Fruit fly (Drosophila melanogaster) whole organism, embryonic: ENCODE measurements around the gene fru.

Experiments
- CG10543 ChIP-seq: fragments of 200-800 bp; sonication (Bioruptor generic); optimal IDR thresholded peaks from 3 replicates; lab custom pipeline; 2017; ENCODE audit warnings: missing biosample characterization, mild to moderate bottlenecking, missing genetic modification characterization, moderate library complexity
- CG11093 ChIP-seq: fragments of 200-800 bp; sonication (Bioruptor generic); IDR thresholded peaks from 3 replicates; pipeline ENCODE4 v1.3.6; 2022; ENCODE audit warnings: missing biosample characterization, missing genetic modification characterization
- CG12391 ChIP-seq: fragments of 200-800 bp; sonication (Bioruptor generic); optimal IDR thresholded peaks from 3 replicates; lab custom pipeline; 2018; ENCODE audit warnings: missing biosample characterization, mild to moderate bottlenecking, missing genetic modification characterization, moderate library complexity
- CG12769 ChIP-seq: fragments of 200-800 bp; sonication (Bioruptor generic); optimal IDR thresholded peaks from 2 replicates; lab custom pipeline; 2019; ENCODE audit warnings: missing biosample characterization, mild to moderate bottlenecking, missing genetic modification characterization, moderate library complexity
- CG14710 ChIP-seq: fragments of 200-800 bp; sonication (Bioruptor generic); optimal IDR thresholded peaks from 3 replicates; lab custom pipeline; 2019; ENCODE audit warnings: missing biosample characterization, mild to moderate bottlenecking, missing genetic modification characterization, moderate library complexity
- CG2889 ChIP-seq: fragments of 200-800 bp; sonication (Bioruptor generic); IDR thresholded peaks from 3 replicates; pipeline ENCODE4 v1.3.6; 2022; ENCODE audit warnings: missing biosample characterization, missing genetic modification characterization
- CG31441 ChIP-seq: fragments of 200-800 bp; sonication (Bioruptor generic); IDR thresholded peaks from 2 replicates; pipeline ENCODE4 v1.3.6; 2022; ENCODE audit warnings: missing biosample characterization, missing genetic modification characterization
- CG3995 ChIP-seq: fragments of 200-800 bp; sonication (Bioruptor generic); optimal IDR thresholded peaks from 3 replicates; lab custom pipeline; 2016; ENCODE audit warnings: missing biosample characterization, missing genetic modification characterization
- CG7556 ChIP-seq: fragments of 200-800 bp; sonication (Bioruptor generic); optimal IDR thresholded peaks from 2 replicates; lab custom pipeline; 2017; ENCODE audit warnings: missing biosample characterization, mild to moderate bottlenecking, missing genetic modification characterization
- CG7928 ChIP-seq: fragments of 200-800 bp; sonication (Bioruptor generic); optimal IDR thresholded peaks from 2 replicates; lab custom pipeline; 2017; ENCODE audit warnings: missing biosample characterization, mild to moderate bottlenecking, missing genetic modification characterization
- CG7963 ChIP-seq: fragments of 200-800 bp; sonication (Bioruptor generic); IDR thresholded peaks from 3 replicates; pipeline ENCODE4 v1.3.6; 2022; ENCODE audit warnings: missing biosample characterization, missing genetic modification characterization; ENCODE audit not compliant: partially characterized antibody
- CG8924 ChIP-seq: fragments of 200-800 bp; optimal IDR thresholded peaks from 3 replicates; lab custom pipeline; 2019; ENCODE audit warnings: missing biosample characterization, mild to moderate bottlenecking, missing genetic modification characterization, moderate library complexity
- Doc2 ChIP-seq: fragments of 200-800 bp; sonication (Bioruptor generic); IDR thresholded peaks from 2 replicates; pipeline ENCODE4 v1.3.6; 2022; ENCODE audit warnings: missing biosample characterization, missing genetic modification characterization
- Dp ChIP-seq: fragments of 200-800 bp; sonication (Bioruptor generic); optimal IDR thresholded peaks from 2 replicates; lab custom pipeline; 2018; ENCODE audit warnings: missing biosample characterization, mild to moderate bottlenecking, missing genetic modification characterization, moderate library complexity
- E2f2 ChIP-seq: fragments of 200-800 bp; sonication (Bioruptor generic); IDR thresholded peaks from 2 replicates; pipeline ENCODE4 v1.3.6; 2022; ENCODE audit warnings: missing biosample characterization, missing genetic modification characterization
- Fer3 ChIP-seq: fragments of 200-800 bp; sonication (Bioruptor generic); optimal IDR thresholded peaks from 2 replicates; lab custom pipeline; 2018; ENCODE audit warnings: missing biosample characterization, mild to moderate bottlenecking, missing genetic modification characterization, moderate library complexity
- Gug ChIP-seq: fragments of 200-800 bp; sonication (Bioruptor generic); IDR thresholded peaks from 4 replicates; pipeline ENCODE4 v1.3.6; 2022; ENCODE audit warnings: missing biosample characterization, missing genetic modification characterization
- Hmx ChIP-seq: fragments of 200-800 bp; sonication (Bioruptor generic); optimal IDR thresholded peaks from 2 replicates; lab custom pipeline; 2016; ENCODE audit warnings: missing biosample characterization, missing genetic modification characterization
- Lim3 ChIP-seq: fragments of 200-800 bp; sonication (Bioruptor generic); IDR thresholded peaks from 2 replicates; pipeline ENCODE4 v1.3.6; 2022; ENCODE audit warnings: missing biosample characterization, missing genetic modification characterization
- Med ChIP-seq: fragments of 200-800 bp; sonication (Bioruptor generic); peaks from one replicate; lab custom pipeline; 2016; ENCODE audit warnings: missing biosample characterization, missing genetic modification characterization, mild to moderate bottlenecking, inconsistent platforms, moderate library complexity
- NfI ChIP-seq: fragments of 200-800 bp; sonication (Bioruptor generic); optimal IDR thresholded peaks from 3 replicates; lab custom pipeline; 2018; ENCODE audit warnings: missing biosample characterization, mild to moderate bottlenecking, missing genetic modification characterization, moderate library complexity
- Pdp1 ChIP-seq, 2 experiments: fragments of 200-800 bp; sonication (Bioruptor generic); optimal IDR thresholded peaks; 3 replicates each; lab custom pipeline; 2016; ENCODE audit warnings: missing biosample characterization in 2 of 2, missing genetic modification characterization in 2 of 2, mild to moderate bottlenecking in 1 of 2, moderate library complexity in 1 of 2
- Spps ChIP-seq: fragments of 200-800 bp; sonication (Bioruptor generic); optimal IDR thresholded peaks from 2 replicates; lab custom pipeline; 2018; ENCODE audit warnings: missing biosample characterization, mild to moderate bottlenecking, missing genetic modification characterization
- Sry-β ChIP-seq: fragments of 200-800 bp; sonication (Bioruptor generic); optimal IDR thresholded peaks from 2 replicates; lab custom pipeline; 2018; ENCODE audit warnings: missing biosample characterization, mild to moderate bottlenecking, missing genetic modification characterization, moderate library complexity
- Stat92E ChIP-seq, 3 experiments: fragments of >200 bp in 2 of 3; fragments of 200-800 bp in 1 of 3; sonication (Bioruptor generic) in 1 of 3; optimal IDR thresholded peaks; 2 replicates each; lab custom pipeline; 2017 to 2019; ENCODE audit warnings: missing biosample characterization in 3 of 3, missing genetic modification characterization in 3 of 3, mild to moderate bottlenecking in 1 of 3, moderate library complexity in 1 of 3
- TFAM ChIP-seq: fragments of 200-800 bp; sonication (Bioruptor generic); optimal IDR thresholded peaks from 2 replicates; lab custom pipeline; 2017; ENCODE audit warnings: missing biosample characterization, missing genetic modification characterization, inconsistent platforms
- Taf1 ChIP-seq: fragments of 200-800 bp; sonication (Bioruptor generic); IDR thresholded peaks from 2 replicates; pipeline ENCODE4 v1.3.6; 2022; ENCODE audit warnings: missing biosample characterization, missing genetic modification characterization
- ase ChIP-seq: fragments of 200-800 bp; sonication (Bioruptor generic); IDR thresholded peaks from 3 replicates; pipeline ENCODE4 v1.3.6; 2022; ENCODE audit warnings: missing biosample characterization, missing genetic modification characterization
- chinmo ChIP-seq: fragments of 200-800 bp; sonication (Bioruptor generic); IDR thresholded peaks from 4 replicates; pipeline ENCODE4 v1.3.6; 2022; ENCODE audit warnings: missing biosample characterization, missing genetic modification characterization; ENCODE audit not compliant: partially characterized antibody
- chn ChIP-seq: fragments of 200-800 bp; sonication (Bioruptor generic); optimal IDR thresholded peaks from 2 replicates; lab custom pipeline; 2016; ENCODE audit warnings: missing biosample characterization, missing genetic modification characterization
- ci ChIP-seq: fragments of 200-800 bp; sonication (Bioruptor generic); IDR thresholded peaks from 3 replicates; pipeline ENCODE4 v1.3.6; 2022; ENCODE audit warnings: missing biosample characterization, missing genetic modification characterization
- crol ChIP-seq: fragments of 200-800 bp; sonication (Bioruptor generic); IDR thresholded peaks from 2 replicates; pipeline ENCODE4 v1.3.6; 2022; ENCODE audit warnings: missing biosample characterization, missing genetic modification characterization
- disco-r ChIP-seq: fragments of 200-800 bp; sonication (Bioruptor generic); optimal IDR thresholded peaks from 2 replicates; lab custom pipeline; 2016; ENCODE audit warnings: missing biosample characterization, missing genetic modification characterization
- fru ChIP-seq: fragments of >200 bp; optimal IDR thresholded peaks from 2 replicates; lab custom pipeline; 2017
- hb ChIP-seq: fragments of 200-800 bp; sonication (Bioruptor generic); IDR thresholded peaks from 3 replicates; pipeline ENCODE4 v1.3.6; 2022; ENCODE audit warnings: missing biosample characterization, missing genetic modification characterization; ENCODE audit not compliant: partially characterized antibody
- hbn ChIP-seq: fragments of 200-800 bp; sonication (Bioruptor generic); IDR thresholded peaks from 2 replicates; pipeline ENCODE4 v1.3.6; 2022; ENCODE audit warnings: missing biosample characterization, missing genetic modification characterization; ENCODE audit not compliant: partially characterized antibody
- hkb ChIP-seq, 2 experiments: fragments of 200-800 bp in 1 of 2; fragments of >200 bp in 1 of 2; sonication (Bioruptor generic) in 1 of 2; IDR thresholded peaks in 1 of 2; optimal IDR thresholded peaks in 1 of 2; 2 replicates each; pipeline versions ENCODE4 v1.3.6 to Lab custom; 2017 to 2022; ENCODE audit warnings: missing biosample characterization in 1 of 2, missing genetic modification characterization in 1 of 2
- kah ChIP-seq: fragments of 200-800 bp; sonication (Bioruptor generic); optimal IDR thresholded peaks from 2 replicates; lab custom pipeline; 2018; ENCODE audit warnings: missing biosample characterization, mild to moderate bottlenecking, missing genetic modification characterization
- odd ChIP-seq: fragments of 200-800 bp; sonication (Bioruptor generic); optimal IDR thresholded peaks from 2 replicates; lab custom pipeline; 2017; ENCODE audit warnings: missing biosample characterization, mild to moderate bottlenecking, missing genetic modification characterization
- ttk ChIP-seq: fragments of 200-800 bp; sonication (Bioruptor generic); IDR thresholded peaks from 2 replicates; pipeline ENCODE4 v2.1.2; 2022; ENCODE audit warnings: missing biosample characterization, missing genetic modification characterization
- unc-4 ChIP-seq: fragments of 200-800 bp; sonication (Bioruptor generic); IDR thresholded peaks from 2 replicates; pipeline ENCODE4 v1.3.6; 2022; ENCODE audit warnings: missing biosample characterization, missing genetic modification characterization; ENCODE audit not compliant: partially characterized antibody
- zen ChIP-seq: fragments of 200-800 bp; sonication (Bioruptor generic); optimal IDR thresholded peaks from 3 replicates; lab custom pipeline; 2018; ENCODE audit warnings: missing biosample characterization, mild to moderate bottlenecking, missing genetic modification characterization, moderate library complexity

Gene fru

dm6 chr3R:18412279-18413214, 132.8 kb downstream of the fru start, which contains the start of gene CG31122 (continued):
- TF ChIP-seq CG3995 (GFP tag; lab: Kevin White, UChicago) (peak; percentile 98), disco-r (GFP tag; lab: Kevin White, UChicago) (no peak), Gug (GFP tag; lab: Robert Waterston, UW) (peak; percentile 60; the same call in 2 of the 4 replicates), CG11093 (GFP tag; lab: Robert Waterston, UW) (no peak), Doc2 (GFP tag; lab: Robert Waterston, UW) (no peak)

DNA sequence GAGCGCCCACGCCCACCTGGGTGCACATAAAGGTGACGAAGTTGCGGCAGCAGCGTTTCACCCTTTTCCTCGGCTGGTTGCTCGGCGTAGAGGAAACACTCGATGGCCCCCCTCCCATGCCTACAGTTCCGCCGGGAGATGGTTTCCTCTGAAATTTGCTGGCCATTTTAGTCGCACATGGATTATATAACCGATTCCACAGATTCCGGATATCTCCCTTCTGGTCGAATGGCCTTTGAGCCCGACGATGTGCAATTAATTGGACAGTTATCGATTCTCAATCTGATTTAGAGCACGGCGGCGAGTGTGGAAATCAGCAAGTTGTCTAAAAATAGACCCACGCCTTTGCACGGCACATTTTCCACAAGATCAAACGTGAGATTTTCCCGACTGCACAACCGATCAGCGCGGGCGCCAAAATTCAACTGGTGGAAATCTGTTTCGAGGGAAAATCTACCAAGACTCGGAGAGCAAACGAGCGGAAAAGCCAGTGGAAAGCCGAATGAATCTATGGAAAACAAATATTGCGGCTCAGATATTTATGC, 134.1 kb downstream of the fru start, which contains the start of gene CG10864:
Gene CG10864 (minus strand): TSS at position 427 of the 545 bp plus-strand sequence.
- TF ChIP-seq Pdp1 (GFP tag; optimal IDR thresholded peaks at IDR 0.05; lab: Kevin White, UChicago) (peak in 1 of 2 experiments; percentile 92), CG12391 (tag; lab: Kevin White, UChicago) (no peak), CG7963 (GFP tag; lab: Robert Waterston, UW) (0 out of 3 replicates have a peak, but pooled peaks have one; percentile 7), Med (GFP tag; lab: Kevin White, UChicago) (peak; percentile 61), CG12769 (tag; lab: Kevin White, UChicago) (peak; percentile 62), E2f2 (GFP tag; lab: Robert Waterston, UW) (peak; percentile 43; the same call in 1 of the 2 replicates), CG14710 (tag; lab: Kevin White, UChicago) (no peak), kah (GFP tag; lab: Kevin White, UChicago) (peak; percentile 13), ase (GFP tag; lab: Robert Waterston, UW) (0 out of 3 replicates have a peak, but pooled peaks have one; percentile 29), Dp (peak; percentile 8)
- TF ChIP-seq, all 482 proteins: peak for 8

dm6 chr3R:18404713-18405112, 140.7 kb downstream of the fru start, which contains the start of gene CG7685:
Gene CG7685 (plus strand): TSS chr3R:18404940.
- TF ChIP-seq Sry-β (GFP tag; lab: Kevin White, UChicago) = no peak
- TF ChIP-seq crol (GFP tag; lab: Robert Waterston, UW) = no peak
- peak; percentile 75 for TF ChIP-seq CG8924 (tag; lab: Kevin White, UChicago)
- no peak for TF ChIP-seq fru
- no peak for TF ChIP-seq Spps (tag; lab: Kevin White, UChicago)
- TF ChIP-seq Stat92E (GFP tag; optimal IDR thresholded peaks at IDR 0.05; lab: Kevin White, UChicago) = no peak
- no peak for TF ChIP-seq hkb (optimal IDR thresholded peaks at IDR 0.05; lab: Kevin White, UChicago)
- peak; percentile 59 for TF ChIP-seq hkb (GFP tag; IDR thresholded peaks at IDR 0.05; lab: Robert Waterston, UW)
- peak; percentile 68 for TF ChIP-seq NfI
- peak; percentile 24 for TF ChIP-seq CG7928 (GFP tag; lab: Kevin White, UChicago)
- TF ChIP-seq CG2889 (GFP tag; lab: Robert Waterston, UW) = no peak
- no peak for TF ChIP-seq TFAM (GFP tag; lab: Kevin White, UChicago)
- TF ChIP-seq ttk (GFP tag; lab: Robert Waterston, UW) = 0 out of 2 replicates have a peak, but pooled peaks have one; percentile 22
- TF ChIP-seq zen = peak; percentile 36
- TF ChIP-seq Taf1 = 0 out of 2 replicates have a peak, but pooled peaks have one; percentile 8
- TF ChIP-seq Lim3 (GFP tag; lab: Robert Waterston, UW) = no peak
- peak; percentile 65 for TF ChIP-seq ci (GFP tag; lab: Robert Waterston, UW)
- TF ChIP-seq chinmo (GFP tag; lab: Robert Waterston, UW) = no peak
- TF ChIP-seq ase (GFP tag; lab: Robert Waterston, UW) = no peak
- peak; percentile 42 for TF ChIP-seq odd (GFP tag; lab: Kevin White, UChicago)
- peak; percentile 78 for TF ChIP-seq CG10543 (GFP tag; lab: Kevin White, UChicago)
- peak; percentile 64 for TF ChIP-seq CG31441 (GFP tag; lab: Robert Waterston, UW)
- TF ChIP-seq Hmx (GFP tag; lab: Kevin White, UChicago) = peak; percentile 15
- peak; percentile 64 for TF ChIP-seq chn
- peak; percentile 21; the same call in 1 of the 2 replicates for TF ChIP-seq unc-4
- peak; percentile 72 for TF ChIP-seq Fer3 (tag; lab: Kevin White, UChicago)
- TF ChIP-seq hbn (GFP tag; lab: Robert Waterston, UW) = no peak
- TF ChIP-seq hb (GFP tag; lab: Robert Waterston, UW) = no peak
- peak; percentile 77 for TF ChIP-seq CG12391 (tag; lab: Kevin White, UChicago)
- TF ChIP-seq CG7556 = peak; percentile 61
